Worm (Caenorhabditis elegans): ENCODE results near the gene ZK1058.3.
A peak's percentile ranks its signal among the peaks of the same experiment; 100 is the strongest.

ZK1058.3 gene

DNA sequence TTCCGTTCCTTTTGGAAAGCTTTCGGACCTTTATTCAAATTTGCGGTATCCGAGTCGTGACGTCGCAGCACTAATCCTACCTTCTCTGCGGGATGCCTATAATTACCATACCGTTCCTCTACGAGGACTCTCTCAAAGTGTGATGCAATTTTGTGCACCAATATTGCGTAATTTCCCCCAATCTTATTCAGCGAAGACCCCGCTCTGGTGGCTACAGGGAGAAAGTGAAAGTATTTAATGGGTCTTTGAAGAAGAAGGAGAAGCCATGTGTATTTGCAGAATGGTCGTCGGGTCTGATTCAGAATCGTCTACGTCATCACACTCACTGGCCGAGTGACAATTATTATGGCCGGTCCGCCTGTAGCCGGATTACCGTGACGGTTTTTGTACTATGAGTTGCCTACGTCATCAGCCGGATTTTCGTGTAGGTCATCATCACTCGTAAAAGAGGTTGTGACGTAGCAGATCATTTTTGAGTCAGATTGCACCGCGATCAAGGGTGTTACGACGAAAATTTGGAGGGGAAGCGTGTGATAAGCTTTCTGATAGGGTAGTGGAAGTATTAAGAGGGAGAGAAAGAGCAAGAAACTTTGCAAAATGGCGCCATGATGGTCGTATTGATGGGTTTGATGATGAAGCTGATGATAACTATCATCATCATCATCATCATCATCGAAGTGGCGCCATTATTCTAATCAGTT is 42.3 kb upstream of the ZK1058.3 start:
- TF ChIP-seq sea-1 (GFP tag; conservative IDR thresholded peaks at IDR 0.05) (no peak), hmbx-1 (tag; optimal IDR thresholded peaks at IDR 0.05) (no peak), ceh-36 (tag; optimal IDR thresholded peaks at IDR 0.05) (peak; percentile 56)

DNA sequence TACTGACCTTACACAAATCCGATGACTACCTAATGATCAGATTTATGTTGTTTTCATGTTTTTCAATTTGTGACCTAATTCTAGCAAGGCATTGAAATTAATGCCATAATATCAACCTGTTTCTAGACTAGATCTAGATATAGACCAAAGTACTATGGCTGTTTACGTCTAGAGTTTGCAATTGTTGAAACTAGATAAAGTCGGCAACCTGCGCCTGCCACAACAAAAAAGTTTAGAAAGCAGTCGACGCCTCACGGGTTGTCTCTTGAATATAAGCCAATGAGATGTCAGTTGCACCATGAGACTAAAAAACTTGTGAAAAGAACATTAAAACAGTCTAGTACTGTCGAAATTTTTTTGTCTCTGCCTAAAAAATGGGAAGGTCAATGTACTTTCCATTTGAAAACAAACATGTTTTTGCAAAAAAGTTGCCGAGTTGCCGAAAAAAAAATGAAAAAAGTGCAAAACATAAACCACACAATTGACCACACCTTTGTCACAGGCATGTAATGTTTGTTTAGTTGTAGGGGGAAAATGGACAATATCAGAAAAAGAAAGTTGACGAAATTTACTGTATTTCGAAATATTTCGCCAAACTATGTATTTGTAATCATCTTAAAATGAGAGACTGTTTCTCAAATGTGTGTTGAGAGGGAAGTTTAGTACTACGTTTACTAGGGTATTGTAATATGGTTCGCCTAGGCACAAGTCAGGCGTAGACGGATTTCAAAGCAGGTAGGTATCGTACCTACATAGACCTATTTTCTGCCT is 39.5 kb upstream of the ZK1058.3 start:
- TF ChIP-seq hmg-4 (GFP tag; optimal IDR thresholded peaks at IDR 0.05) (no peak), hmbx-1 (tag; optimal IDR thresholded peaks at IDR 0.05) (no peak), hnd-1 (tag; optimal IDR thresholded peaks at IDR 0.05) (no peak), tra-4 (tag; optimal IDR thresholded peaks at IDR 0.05) (no peak), pes-1 (GFP tag; IDR thresholded peaks at IDR 0.05) (no peak), ama-1 (optimal IDR thresholded peaks at IDR 0.05) (no peak), ceh-36 (tag; optimal IDR thresholded peaks at IDR 0.05) (no peak), scrt-1 (GFP tag; IDR thresholded peaks at IDR 0.05) (no peak)

DNA sequence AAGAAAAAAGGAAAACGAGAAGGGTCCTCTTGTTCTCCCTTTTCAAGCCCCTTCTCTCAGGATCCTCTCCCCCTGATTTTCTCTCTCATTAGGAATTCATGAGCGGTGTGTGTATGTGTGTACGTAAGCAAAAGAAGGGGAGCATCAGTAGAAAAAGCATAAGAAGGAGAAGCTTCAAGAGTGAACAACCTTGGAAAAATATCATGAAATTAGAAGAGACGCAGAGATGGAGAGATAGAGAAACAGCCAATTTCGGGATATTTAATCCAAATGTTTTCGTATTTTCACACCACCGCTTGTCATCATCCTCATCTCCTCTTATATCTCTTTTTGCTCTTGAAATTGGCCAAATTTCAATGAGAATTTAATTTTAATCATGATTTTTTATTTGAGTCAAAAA is 35.5 kb upstream of the ZK1058.3 start:
- TF ChIP-seq hnd-1 (tag; optimal IDR thresholded peaks at IDR 0.05) (no peak), B0310.2 (tag; optimal IDR thresholded peaks at IDR 0.05) (no peak), ceh-36 (tag; optimal IDR thresholded peaks at IDR 0.05) (no peak), ceh-13 (GFP tag; optimal IDR thresholded peaks at IDR 0.05) (no peak)

DNA sequence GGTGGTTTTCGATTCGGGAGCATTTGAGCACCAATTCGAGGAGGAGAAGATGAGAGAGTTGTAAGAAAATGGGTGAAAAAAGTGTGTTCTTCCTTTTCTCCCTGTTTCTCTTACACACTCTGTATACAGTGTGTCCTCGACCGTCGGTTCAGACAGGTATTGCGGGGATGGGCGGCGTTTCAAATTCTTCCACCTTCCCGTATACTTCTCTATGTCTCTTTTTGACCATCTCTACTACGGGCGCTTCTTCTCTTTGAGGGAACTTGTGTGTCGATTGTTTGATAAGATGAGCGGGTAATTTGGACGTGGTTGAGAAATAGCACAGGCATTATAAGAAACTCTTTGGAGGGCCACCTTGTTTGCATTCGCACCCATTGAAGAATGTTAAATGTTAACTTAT is 31.1 kb upstream of the ZK1058.3 start:
- TF ChIP-seq ets-7 (tag; optimal IDR thresholded peaks at IDR 0.05) = no peak
- peak; percentile 18 for TF ChIP-seq hmg-4 (GFP tag; optimal IDR thresholded peaks at IDR 0.05)

DNA sequence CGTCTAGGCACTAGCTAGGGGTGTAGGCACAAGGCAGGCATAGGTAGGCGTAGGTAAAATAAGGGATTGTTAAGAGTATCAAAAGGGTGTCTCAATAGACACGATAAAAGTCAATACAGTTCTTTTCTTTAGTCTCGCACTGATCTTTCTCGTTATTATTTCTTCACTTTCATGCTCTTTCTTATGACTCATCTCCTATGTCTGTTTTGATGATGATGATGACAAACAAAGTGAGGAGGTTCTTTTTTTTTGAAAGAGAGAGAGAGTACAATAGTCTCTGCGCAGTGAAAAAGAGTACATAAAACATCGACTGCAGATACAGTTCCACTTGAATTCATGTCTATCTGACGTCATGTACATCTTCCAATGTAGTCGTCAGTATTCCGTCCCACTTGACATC is 28.8 kb upstream of the ZK1058.3 start:
- TF ChIP-seq ceh-13 (GFP tag; optimal IDR thresholded peaks at IDR 0.05) (no peak), aly-1 (tag; optimal IDR thresholded peaks at IDR 0.05) (no peak), sea-1 (GFP tag; conservative IDR thresholded peaks at IDR 0.05) (no peak), flt-1 (GFP tag; IDR thresholded peaks at IDR 0.05) (no peak), hmbx-1 (tag; optimal IDR thresholded peaks at IDR 0.05) (no peak), pes-1 (GFP tag; IDR thresholded peaks at IDR 0.05) (no peak), F13C5.2 (tag; optimal IDR thresholded peaks at IDR 0.05) (no peak), ceh-36 (tag; optimal IDR thresholded peaks at IDR 0.05) (no peak), hnd-1 (tag; optimal IDR thresholded peaks at IDR 0.05) (no peak), scrt-1 (GFP tag; IDR thresholded peaks at IDR 0.05) (no peak), ets-7 (tag; optimal IDR thresholded peaks at IDR 0.05) (no peak)

DNA sequence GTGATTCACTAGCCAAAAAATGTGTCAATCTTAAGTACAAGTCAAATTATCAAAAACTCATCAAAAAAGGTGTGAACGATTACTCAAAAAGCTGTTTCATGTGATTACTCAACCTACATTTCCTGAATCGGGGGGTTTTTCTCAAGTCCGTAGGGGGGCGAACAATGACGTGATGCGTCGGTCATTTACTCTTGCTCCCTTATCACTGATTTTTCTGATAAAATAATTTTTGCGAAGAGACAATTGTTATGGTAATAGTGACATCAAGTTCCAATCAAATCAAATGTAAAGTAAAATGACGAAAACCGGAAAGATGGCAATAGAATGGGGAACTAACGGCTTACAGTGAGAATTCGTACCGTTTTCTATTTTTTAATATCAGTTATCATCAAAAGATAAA is 24.7 kb upstream of the ZK1058.3 start:
- no peak for TF ChIP-seq F13C5.2 (tag; optimal IDR thresholded peaks at IDR 0.05)
- TF ChIP-seq B0310.2 (tag; optimal IDR thresholded peaks at IDR 0.05) = no peak
- TF ChIP-seq flt-1 (GFP tag; IDR thresholded peaks at IDR 0.05) = no peak
- TF ChIP-seq pes-1 (GFP tag; IDR thresholded peaks at IDR 0.05) = no peak
- no peak for TF ChIP-seq sea-1 (GFP tag; conservative IDR thresholded peaks at IDR 0.05)
- no peak for TF ChIP-seq ceh-36 (tag; optimal IDR thresholded peaks at IDR 0.05)
- no peak for TF ChIP-seq ama-1 (optimal IDR thresholded peaks at IDR 0.05)
- no peak for TF ChIP-seq hmg-4 (GFP tag; optimal IDR thresholded peaks at IDR 0.05)
- TF ChIP-seq tra-4 (tag; optimal IDR thresholded peaks at IDR 0.05) = no peak
- TF ChIP-seq hnd-1 (tag; optimal IDR thresholded peaks at IDR 0.05) = no peak
- TF ChIP-seq tbx-11 (GFP tag; IDR thresholded peaks at IDR 0.05) = no peak
- no peak for TF ChIP-seq aly-1 (tag; optimal IDR thresholded peaks at IDR 0.05)
- TF ChIP-seq ceh-13 (GFP tag; optimal IDR thresholded peaks at IDR 0.05) = no peak
- TF ChIP-seq hmbx-1 (tag; optimal IDR thresholded peaks at IDR 0.05) = no peak
- no peak for TF ChIP-seq scrt-1 (GFP tag; IDR thresholded peaks at IDR 0.05)
- no peak for TF ChIP-seq tbx-37 (GFP tag; conservative IDR thresholded peaks at IDR 0.05)
- TF ChIP-seq ets-7 (tag; optimal IDR thresholded peaks at IDR 0.05) = no peak

DNA sequence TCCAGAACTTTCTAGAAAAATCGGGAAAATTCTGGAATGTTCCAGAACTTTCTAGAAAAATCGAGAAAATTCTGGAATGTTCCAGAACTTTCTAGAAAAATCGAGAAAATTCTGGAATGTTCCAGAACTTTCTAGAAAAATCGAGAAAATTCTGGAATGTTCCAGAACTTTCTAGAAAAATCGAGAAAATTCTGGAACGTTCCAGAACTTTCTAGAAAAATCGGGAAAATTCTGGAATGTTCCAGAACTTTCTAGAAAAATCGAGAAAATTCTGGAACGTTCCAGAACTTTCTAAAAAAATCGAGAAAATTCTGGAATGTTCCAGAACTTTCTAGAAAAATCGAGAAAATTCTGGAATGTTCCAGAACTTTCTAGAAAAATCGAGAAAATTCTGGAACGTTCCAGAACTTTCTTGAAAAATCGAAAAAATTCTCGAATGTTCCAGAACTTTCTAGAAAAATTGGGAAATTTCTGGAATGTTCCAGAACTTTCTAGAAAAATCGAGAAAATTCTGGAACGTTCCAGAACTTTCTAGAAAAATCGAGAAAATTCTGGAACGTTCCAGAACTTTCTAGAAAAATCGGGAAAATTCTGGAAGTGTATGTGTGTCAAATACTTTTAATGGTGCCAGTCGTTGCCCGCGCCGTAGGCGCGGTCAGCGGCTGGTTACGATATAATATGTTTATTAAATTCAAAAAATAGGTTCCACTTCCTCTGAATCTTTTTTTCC is 21.4 kb upstream of the ZK1058.3 start:
- TF ChIP-seq flt-1 (GFP tag; IDR thresholded peaks at IDR 0.05) (peak; percentile 82), tbx-37 (GFP tag; conservative IDR thresholded peaks at IDR 0.05) (peak; percentile 43; the same call in 1 of the 2 replicates), sea-1 (GFP tag; conservative IDR thresholded peaks at IDR 0.05) (peak; percentile 54; the same call in 1 of the 2 replicates), pes-1 (GFP tag; IDR thresholded peaks at IDR 0.05) (peak; percentile 74)

DNA sequence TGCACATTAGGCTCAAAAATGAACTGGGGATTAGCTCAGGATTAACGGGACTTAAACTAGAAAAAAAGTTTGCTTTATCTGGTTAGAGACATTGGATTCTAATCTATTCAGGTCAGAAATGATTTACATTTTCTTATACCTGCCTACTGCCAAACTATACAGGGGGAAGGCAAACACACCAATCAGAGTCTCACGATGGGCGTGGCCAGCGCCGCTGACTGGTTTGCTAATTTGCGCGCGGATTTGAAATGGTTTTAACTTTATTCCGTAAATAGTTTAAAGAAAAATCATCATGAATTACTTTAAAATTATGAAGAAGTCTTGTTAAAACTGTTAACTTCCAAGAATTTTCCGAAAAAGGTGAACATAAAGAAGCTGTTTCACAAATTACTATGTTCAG is 20.3 kb upstream of the ZK1058.3 start:
- peak; percentile 43 for TF ChIP-seq ceh-36 (tag; optimal IDR thresholded peaks at IDR 0.05)
- no peak for TF ChIP-seq flt-1 (GFP tag; IDR thresholded peaks at IDR 0.05)
- no peak for TF ChIP-seq sea-1 (GFP tag; conservative IDR thresholded peaks at IDR 0.05)
